Worm (Caenorhabditis elegans) whole organism, L1 larva: Measurements from ENCODE around the gene bbs-2.

Experiments
- Y116A8C.19 ChIP-seq: sonication (generic microtip); optimal IDR thresholded peaks from 2 replicates; lab custom pipeline; 2016; ENCODE audit warnings: missing compliant biosample characterization, missing genetic modification characterization, borderline replicate concordance
- aha-1 ChIP-seq: fragments of 150-350 bp; optimal IDR thresholded peaks from 2 replicates; lab custom pipeline; 2014; ENCODE audit warnings: missing biosample characterization, missing genetic modification characterization
- alr-1 ChIP-seq: fragments of 200-800 bp; sonication (Bioruptor generic); optimal IDR thresholded peaks from 2 replicates; lab custom pipeline; 2018; ENCODE audit warnings: borderline replicate concordance, mild to moderate bottlenecking, missing genetic modification characterization, missing compliant biosample characterization
- ama-1 ChIP-seq: fragments of 150-350 bp; optimal IDR thresholded peaks from 2 replicates; lab custom pipeline; 2014
- blmp-1 ChIP-seq: fragments of 150-350 bp; optimal IDR thresholded peaks from 2 replicates; lab custom pipeline; 2014; ENCODE audit warnings: missing biosample characterization, missing genetic modification characterization
- ceh-63 ChIP-seq: fragments of 200-800 bp; sonication (Bioruptor generic); optimal IDR thresholded peaks from 2 replicates; lab custom pipeline; 2018; ENCODE audit warnings: mild to moderate bottlenecking, missing genetic modification characterization, missing compliant biosample characterization
- ceh-82 ChIP-seq, 3 experiments: fragments of 150-350 bp in 1 of 3; sonication (generic microtip) in 2 of 3; optimal IDR thresholded peaks; 2 replicates each; lab custom pipeline; 2014 to 2017; ENCODE audit warnings: missing biosample characterization in 3 of 3, missing genetic modification characterization in 3 of 3
- ces-1 ChIP-seq: fragments of 150-350 bp; optimal IDR thresholded peaks from 2 replicates; lab custom pipeline; 2014; ENCODE audit warnings: missing biosample characterization, missing genetic modification reagents, missing genetic modification characterization
- dpl-1 ChIP-seq, 3 experiments: fragments of 150-350 bp in 2 of 3; sonication (generic microtip) in 1 of 3; optimal IDR thresholded peaks; 2 replicates each; lab custom pipeline; 2014 to 2017; ENCODE audit warnings: missing biosample characterization in 3 of 3, missing genetic modification characterization in 3 of 3, missing genetic modification reagents in 3 of 3
- dsc-1 ChIP-seq: sonication (generic microtip); optimal IDR thresholded peaks from 2 replicates; lab custom pipeline; 2016; ENCODE audit warnings: mild to moderate bottlenecking, missing genetic modification characterization, missing compliant biosample characterization
- efl-1 ChIP-seq, 4 experiments: fragments of 150-350 bp; optimal IDR thresholded peaks in 3 of 4; peaks in 1 of 4; 1 replicate in 1 of 4; 2 replicates in 3 of 4; lab custom pipeline; 2014; ENCODE audit warnings: missing biosample characterization in 2 of 4, missing genetic modification characterization in 2 of 4, missing genetic modification reagents in 2 of 4
- elt-2 ChIP-seq: sonication (generic microtip); optimal IDR thresholded peaks from 2 replicates; lab custom pipeline; 2016; ENCODE audit warnings: missing genetic modification characterization, mild to moderate bottlenecking, inconsistent platforms, missing compliant biosample characterization, missing genetic modification reagents
- elt-3 ChIP-seq, 6 experiments: fragments of 150-350 bp in 1 of 6; sonication (generic microtip); optimal IDR thresholded peaks; 2 replicates each; lab custom pipeline; 2017 to 2018; ENCODE audit warnings: missing biosample characterization in 6 of 6, missing genetic modification characterization in 6 of 6, inconsistent platforms in 1 of 6
- ets-5 ChIP-seq: fragments of 200-800 bp; sonication (Bioruptor generic); IDR thresholded peaks from 2 replicates; pipeline ENCODE4 v1.3.6; 2022; ENCODE audit warnings: missing genetic modification characterization, missing compliant biosample characterization
- fkh-4 ChIP-seq: sonication (generic microtip); optimal IDR thresholded peaks from 2 replicates; lab custom pipeline; 2016; ENCODE audit warnings: missing compliant biosample characterization, missing genetic modification characterization, borderline replicate concordance
- grh-1 ChIP-seq: fragments of 200-800 bp; sonication (Bioruptor generic); IDR thresholded peaks from 2 replicates; pipeline ENCODE4 v1.3.6; 2022; ENCODE audit warnings: missing genetic modification reagents, missing genetic modification characterization, missing compliant biosample characterization
- hlh-17 ChIP-seq: fragments of 200-800 bp; sonication (Bioruptor generic); optimal IDR thresholded peaks from 2 replicates; lab custom pipeline; 2018; ENCODE audit warnings: missing genetic modification characterization, mild to moderate bottlenecking, missing compliant biosample characterization, moderate library complexity, borderline replicate concordance
- isw-1 ChIP-seq: fragments of 200-800 bp; sonication (Bioruptor generic); IDR thresholded peaks from 2 replicates; pipeline ENCODE4 v1.3.6; 2022; ENCODE audit warnings: missing genetic modification characterization, missing compliant biosample characterization
- jun-1 ChIP-seq: fragments of 150-350 bp; optimal IDR thresholded peaks from 2 replicates; lab custom pipeline; 2014; ENCODE audit warnings: missing biosample characterization, missing genetic modification reagents, missing genetic modification characterization
- lin-14 ChIP-seq: fragments of 200-800 bp; sonication (Bioruptor generic); optimal IDR thresholded peaks from 2 replicates; lab custom pipeline; 2018; ENCODE audit warnings: mild to moderate bottlenecking, missing genetic modification characterization, moderate library complexity, missing compliant biosample characterization
- lin-35 ChIP-seq, 2 experiments: fragments of 150-350 bp; optimal IDR thresholded peaks; 2 replicates each; lab custom pipeline; 2014; ENCODE audit warnings: missing biosample characterization in 2 of 2, missing genetic modification characterization in 2 of 2, missing genetic modification reagents in 2 of 2
- lir-3 ChIP-seq: sonication (generic microtip); optimal IDR thresholded peaks from 2 replicates; lab custom pipeline; 2016; ENCODE audit warnings: mild to moderate bottlenecking, missing genetic modification characterization, moderate library complexity, missing compliant biosample characterization; ENCODE audit not compliant: poor library complexity
- lsy-2 ChIP-seq, 2 experiments: fragments of 150-350 bp; optimal IDR thresholded peaks; 2 replicates each; lab custom pipeline; 2014; ENCODE audit warnings: missing biosample characterization in 2 of 2, missing genetic modification characterization in 2 of 2
- mdl-1 ChIP-seq, 2 experiments: fragments of 150-350 bp; optimal IDR thresholded peaks; 2 replicates each; lab custom pipeline; 2014 to 2017; ENCODE audit warnings: missing biosample characterization in 2 of 2, missing genetic modification characterization in 2 of 2, inconsistent platforms in 1 of 2
- mef-2 ChIP-seq: fragments of 150-350 bp; optimal IDR thresholded peaks from 2 replicates; lab custom pipeline; 2014; ENCODE audit warnings: missing biosample characterization, missing genetic modification characterization
- mep-1 ChIP-seq: fragments of 150-350 bp; optimal IDR thresholded peaks from 2 replicates; lab custom pipeline; 2014; ENCODE audit warnings: missing biosample characterization, missing genetic modification characterization
- nhr-20 ChIP-seq: sonication (generic microtip); optimal IDR thresholded peaks from 2 replicates; lab custom pipeline; 2016; ENCODE audit warnings: mild to moderate bottlenecking, missing genetic modification characterization, missing compliant biosample characterization
- nhr-237 ChIP-seq: fragments of 150-350 bp; optimal IDR thresholded peaks from 2 replicates; lab custom pipeline; 2014; ENCODE audit warnings: missing biosample characterization, missing genetic modification characterization
- nhr-28 ChIP-seq: fragments of 150-350 bp; optimal IDR thresholded peaks from 2 replicates; lab custom pipeline; 2014; ENCODE audit warnings: missing biosample characterization, missing genetic modification characterization
- nhr-71 ChIP-seq: sonication (generic microtip); optimal IDR thresholded peaks from 2 replicates; lab custom pipeline; 2016; ENCODE audit warnings: mild to moderate bottlenecking, missing genetic modification characterization, moderate library complexity, missing compliant biosample characterization
- nhr-76 ChIP-seq: sonication (generic microtip); optimal IDR thresholded peaks from 2 replicates; lab custom pipeline; 2017; ENCODE audit warnings: missing biosample characterization, missing genetic modification characterization
- nhr-77 ChIP-seq: fragments of 150-350 bp; optimal IDR thresholded peaks from 2 replicates; lab custom pipeline; 2014; ENCODE audit warnings: missing biosample characterization, missing genetic modification characterization
- nhr-84 ChIP-seq: sonication (generic microtip); optimal IDR thresholded peaks from 2 replicates; lab custom pipeline; 2017; ENCODE audit warnings: missing biosample characterization, missing genetic modification characterization
- pax-3 ChIP-seq: fragments of 200-800 bp; sonication (Bioruptor generic); optimal IDR thresholded peaks from 2 replicates; lab custom pipeline; 2018; ENCODE audit warnings: mild to moderate bottlenecking, missing genetic modification characterization, moderate library complexity, missing compliant biosample characterization
- pqm-1 ChIP-seq: sonication (generic microtip); optimal IDR thresholded peaks from 3 replicates; lab custom pipeline; 2017; ENCODE audit warnings: missing biosample characterization, missing genetic modification characterization
- skn-1 ChIP-seq: fragments of 150-350 bp; optimal IDR thresholded peaks from 2 replicates; lab custom pipeline; 2014; ENCODE audit warnings: missing biosample characterization, missing genetic modification characterization
- snpc-4 ChIP-seq: fragments of 150-350 bp; optimal IDR thresholded peaks from 2 replicates; lab custom pipeline; 2014; ENCODE audit warnings: missing biosample characterization, missing genetic modification characterization
- sptf-1 ChIP-seq: fragments of 150-350 bp; optimal IDR thresholded peaks from 2 replicates; lab custom pipeline; 2014; ENCODE audit warnings: missing biosample characterization, missing genetic modification characterization
- unc-62 ChIP-seq: fragments of 150-350 bp; optimal IDR thresholded peaks from 2 replicates; lab custom pipeline; 2014; ENCODE audit warnings: missing biosample characterization, missing genetic modification reagents, missing genetic modification characterization
- unc-98 ChIP-seq: fragments of 200-800 bp; sonication (Bioruptor generic); IDR thresholded peaks from 2 replicates; pipeline ENCODE4 v1.3.6; 2022; ENCODE audit warnings: missing genetic modification characterization, missing compliant biosample characterization
- xbp-1 ChIP-seq: sonication (generic microtip); optimal IDR thresholded peaks from 2 replicates; lab custom pipeline; 2016; ENCODE audit warnings: missing genetic modification characterization, missing compliant biosample characterization
- ztf-11 ChIP-seq, 2 experiments: sonication (generic microtip); optimal IDR thresholded peaks; 2 replicates each; lab custom pipeline; 2016 to 2017; ENCODE audit warnings: missing genetic modification characterization in 2 of 2, missing biosample characterization in 1 of 2, missing compliant biosample characterization in 1 of 2
- ztf-4 ChIP-seq: fragments of 150-350 bp; optimal IDR thresholded peaks from 2 replicates; lab custom pipeline; 2014; ENCODE audit warnings: missing biosample characterization, missing genetic modification characterization

The bbs-2 gene

DNA sequence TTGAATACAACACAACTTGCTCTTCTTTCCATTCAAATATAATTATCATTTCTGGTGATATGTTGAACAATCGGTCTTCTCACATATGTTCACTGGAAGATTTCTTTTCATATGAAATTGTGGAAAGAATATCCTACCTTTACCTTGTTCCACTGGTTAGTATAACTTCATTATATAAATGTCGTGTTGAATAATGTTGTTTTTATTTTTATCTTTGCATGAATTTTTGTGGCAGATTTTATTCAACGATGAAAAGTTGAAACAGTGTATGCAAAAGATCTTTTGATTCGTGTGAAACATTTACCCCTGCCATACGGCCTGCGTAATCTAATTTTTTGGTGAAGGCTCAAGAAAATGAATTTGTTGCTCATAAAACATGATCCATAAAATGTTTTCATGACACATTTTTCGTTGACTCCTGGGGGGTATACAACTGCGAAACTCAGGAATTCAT is 28.1 kb downstream of the bbs-2 start:
- TF ChIP-seq nhr-71 (tag; lab: Kevin White, UChicago) = no peak
- no peak for TF ChIP-seq pqm-1 (tag; lab: Kevin White, UChicago)
- TF ChIP-seq nhr-20 (tag; lab: Kevin White, UChicago) = no peak
- no peak for TF ChIP-seq mdl-1 (tag; optimal IDR thresholded peaks at IDR 0.05; lab: Kevin White, UChicago)
- no peak for TF ChIP-seq fkh-4 (tag; lab: Kevin White, UChicago)
- TF ChIP-seq ceh-82 (tag; optimal IDR thresholded peaks at IDR 0.05; lab: Kevin White, UChicago) = no peak
- TF ChIP-seq efl-1 (optimal IDR thresholded peaks at IDR 0.05; lab: Kevin White, UChicago) = no peak
- TF ChIP-seq efl-1 (GFP tag; optimal IDR thresholded peaks at IDR 0.05 in 1 of 2; lab: Kevin White, UChicago) = no peak
- TF ChIP-seq dsc-1 = no peak
- no peak for TF ChIP-seq xbp-1 (tag; lab: Kevin White, UChicago)
- no peak for TF ChIP-seq ama-1 (lab: Kevin White, UChicago)
- no peak for TF ChIP-seq ztf-11 (tag; optimal IDR thresholded peaks at IDR 0.05; lab: Kevin White, UChicago)
- no peak for TF ChIP-seq lin-35 (GFP tag; optimal IDR thresholded peaks at IDR 0.05; lab: Kevin White, UChicago)
- no peak for TF ChIP-seq ztf-4

DNA sequence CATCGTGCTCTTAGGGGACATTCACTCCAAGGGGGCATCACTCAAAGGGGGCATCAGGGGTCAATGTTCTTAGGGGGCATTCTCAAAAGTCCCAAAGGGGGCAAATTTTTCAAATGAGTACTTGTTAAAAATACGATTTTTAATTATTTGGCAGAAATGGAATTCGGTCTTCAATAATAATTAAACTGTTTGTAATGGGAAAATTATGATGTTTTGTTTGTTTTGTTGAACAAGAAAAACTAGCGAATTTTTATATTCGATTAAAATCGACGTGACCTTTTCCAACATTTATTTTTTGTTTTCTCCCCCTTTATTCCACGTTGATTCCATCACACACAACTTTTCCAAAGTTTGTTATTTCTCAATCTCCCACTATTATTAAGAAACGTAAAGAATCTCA is 33.2 kb downstream of the bbs-2 start, which contains the start of gene F57H12.5:
TSS of gene F57H12.5 (plus strand) at position 301 of the 400 bp plus-strand sequence.
- no peak for TF ChIP-seq aha-1 (tag; lab: Kevin White, UChicago)
- no peak for TF ChIP-seq ets-5 (GFP tag; lab: Robert Waterston, UW)
- TF ChIP-seq dpl-1 (GFP tag; optimal IDR thresholded peaks at IDR 0.05; lab: Kevin White, UChicago) = no peak
- no peak for TF ChIP-seq unc-62 (GFP tag; lab: Kevin White, UChicago)
- TF ChIP-seq elt-2 (tag; lab: Kevin White, UChicago) = no peak
- TF ChIP-seq dsc-1 = no peak
- no peak for TF ChIP-seq xbp-1 (tag; lab: Kevin White, UChicago)
- TF ChIP-seq blmp-1 (tag; lab: Kevin White, UChicago) = no peak

DNA sequence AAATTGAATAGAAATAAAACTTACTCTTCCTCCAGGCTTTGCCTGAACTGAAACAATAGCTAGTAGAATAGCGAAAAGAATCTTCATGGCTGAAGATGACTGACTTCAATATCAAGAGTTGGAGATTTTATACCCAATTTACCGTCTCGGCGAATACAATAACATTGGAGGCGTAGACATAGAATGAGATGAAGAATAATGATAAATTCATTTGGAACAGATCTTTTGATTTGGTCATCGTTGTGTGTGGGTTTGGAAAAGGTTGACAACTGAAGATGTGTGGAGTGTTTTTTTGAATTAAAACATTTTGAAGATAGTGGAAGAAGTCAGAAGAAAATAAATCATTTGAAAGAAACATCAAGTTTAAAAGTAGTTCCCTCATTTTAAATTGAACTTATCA is 42.4 kb downstream of the bbs-2 start, which contains the start of gene F57H12.6:
TSS of gene F57H12.6 (minus strand) at position 101 of the 400 bp plus-strand sequence.
- TF ChIP-seq nhr-237 (tag; lab: Kevin White, UChicago) (no peak), grh-1 (GFP tag; lab: Robert Waterston, UW) (no peak), jun-1 (tag; lab: Kevin White, UChicago) (no peak), Y116A8C.19 (tag; lab: Kevin White, UChicago) (no peak), lir-3 (tag; lab: Kevin White, UChicago) (no peak), unc-98 (GFP tag; lab: Robert Waterston, UW) (no peak), snpc-4 (tag; lab: Kevin White, UChicago) (no peak), ceh-63 (no peak), isw-1 (GFP tag; lab: Robert Waterston, UW) (no peak), pax-3 (tag; lab: Kevin White, UChicago) (no peak), nhr-28 (tag; lab: Kevin White, UChicago) (no peak)

DNA sequence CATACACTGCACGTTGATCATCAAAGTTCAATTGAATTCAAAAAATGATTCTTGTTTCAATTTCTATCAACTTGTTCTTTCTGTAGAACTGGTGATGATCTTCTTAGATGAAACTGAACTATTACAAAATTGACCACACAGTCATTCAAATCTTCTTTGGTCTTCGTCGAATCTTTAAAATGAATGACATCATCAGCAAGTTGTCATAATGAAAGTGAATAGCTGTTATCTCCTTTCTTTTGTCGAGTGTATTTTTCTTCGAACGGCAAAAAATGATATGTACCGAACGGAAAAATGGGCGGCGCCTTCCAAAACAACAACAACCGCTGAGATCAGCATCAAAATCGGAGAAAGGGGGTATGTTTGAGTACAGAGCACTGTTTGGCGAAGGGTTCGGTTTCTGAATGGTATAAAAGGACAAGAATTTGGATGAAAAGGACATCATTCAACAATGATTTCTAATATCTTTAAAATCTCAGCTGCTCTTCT is 43.7 kb downstream of the bbs-2 start, which contains the start of gene ora-1:
TSS of gene ora-1 (plus strand) at position 439 of the 489 bp plus-strand sequence.
- peak; percentile 62 for TF ChIP-seq blmp-1 (tag; lab: Kevin White, UChicago)
- no peak for TF ChIP-seq nhr-76 (tag; lab: Kevin White, UChicago)
- TF ChIP-seq, all 84 proteins: peak for 1

DNA sequence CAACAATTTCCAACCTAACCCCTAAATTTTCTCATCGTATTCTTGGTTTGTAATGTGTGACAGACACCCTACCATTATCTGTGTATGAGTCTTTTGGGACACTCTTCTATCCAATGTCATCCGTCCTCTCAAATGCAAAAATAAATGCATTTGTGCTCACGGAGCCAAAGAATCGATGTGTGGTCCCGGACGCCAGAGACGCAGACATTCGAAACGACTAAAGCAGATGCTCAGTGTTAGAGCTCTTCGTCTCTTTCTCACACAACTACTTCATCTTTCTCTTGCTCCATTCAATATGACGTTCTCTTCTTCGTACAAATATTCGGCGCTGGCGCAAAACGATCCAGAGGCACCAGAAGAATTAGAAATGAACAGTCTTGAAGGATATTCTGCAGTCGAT is 45.8 kb downstream of the bbs-2 start, which contains the start of gene unc-24:
TSS of gene unc-24 (plus strand) at position 283 of the 400 bp plus-strand sequence.
- TF ChIP-seq nhr-84 (tag; lab: Kevin White, UChicago) = no peak
- no peak for TF ChIP-seq ama-1 (lab: Kevin White, UChicago)
- TF ChIP-seq lsy-2 (tag; optimal IDR thresholded peaks at IDR 0.05; lab: Kevin White, UChicago) = no peak
- TF ChIP-seq mep-1 = no peak
- peak; percentile 80 for TF ChIP-seq lin-14 (GFP tag; lab: Kevin White, UChicago)
- no peak for TF ChIP-seq sptf-1 (tag; lab: Kevin White, UChicago)
- peak in 1 of 3 experiments; percentile 59 for TF ChIP-seq ceh-82 (tag; optimal IDR thresholded peaks at IDR 0.05; lab: Kevin White, UChicago)
- TF ChIP-seq mef-2 (tag; lab: Kevin White, UChicago) = no peak
- TF ChIP-seq skn-1 (tag; lab: Kevin White, UChicago) = no peak
- no peak for TF ChIP-seq nhr-77 (tag; lab: Kevin White, UChicago)
- peak in 1 of 3 experiments; percentile 12 for TF ChIP-seq dpl-1 (GFP tag; optimal IDR thresholded peaks at IDR 0.05; lab: Kevin White, UChicago)
- no peak for TF ChIP-seq hlh-17 (GFP tag; lab: Kevin White, UChicago)
- TF ChIP-seq elt-3 (tag; optimal IDR thresholded peaks at IDR 0.05; lab: Kevin White, UChicago) = no peak
- TF ChIP-seq efl-1 (optimal IDR thresholded peaks at IDR 0.05; lab: Kevin White, UChicago) = peak in 1 of 2 experiments; percentile 20
- no peak for TF ChIP-seq efl-1 (GFP tag; optimal IDR thresholded peaks at IDR 0.05 in 1 of 2; lab: Kevin White, UChicago)
- TF ChIP-seq alr-1 (tag; lab: Kevin White, UChicago) = no peak
- no peak for TF ChIP-seq nhr-71 (tag; lab: Kevin White, UChicago)
- TF ChIP-seq dsc-1 = peak; percentile 39
- TF ChIP-seq ces-1 (GFP tag; lab: Kevin White, UChicago) = no peak
